Worm (Caenorhabditis elegans) whole organism, mixed stage, embryonic: ENCODE results near the gene ver-3.

Experiments used
- M03D4.4 ChIP-seq: sonication (generic microtip); optimal IDR thresholded peaks from 2 replicates; lab custom pipeline; 2017; ENCODE audit warnings: mild to moderate bottlenecking, missing genetic modification characterization, missing compliant biosample characterization
- blmp-1 ChIP-seq: fragments of 150-350 bp; optimal IDR thresholded peaks from 2 replicates; lab custom pipeline; 2014; ENCODE audit warnings: missing biosample characterization, missing genetic modification characterization
- ceh-39 ChIP-seq: fragments of 150-350 bp; optimal IDR thresholded peaks from 2 replicates; lab custom pipeline; 2014; ENCODE audit warnings: missing biosample characterization, missing genetic modification characterization
- ceh-43 ChIP-seq: fragments of 200-800 bp; sonication (Bioruptor generic); optimal IDR thresholded peaks from 2 replicates; lab custom pipeline; 2018; ENCODE audit warnings: mild to moderate bottlenecking, missing genetic modification characterization, moderate library complexity, missing compliant biosample characterization
- ceh-83 ChIP-seq: fragments of 200-800 bp; sonication (Bioruptor generic); optimal IDR thresholded peaks from 2 replicates; lab custom pipeline; 2018; ENCODE audit warnings: mild to moderate bottlenecking, missing genetic modification characterization, missing compliant biosample characterization
- ces-1 ChIP-seq: fragments of 150-350 bp; optimal IDR thresholded peaks from 2 replicates; lab custom pipeline; 2014; ENCODE audit warnings: missing biosample characterization, missing genetic modification reagents, missing genetic modification characterization
- cnd-1 ChIP-seq: fragments of 200-800 bp; sonication (Bioruptor generic); optimal IDR thresholded peaks from 2 replicates; lab custom pipeline; 2018; ENCODE audit warnings: mild to moderate bottlenecking, missing genetic modification characterization, missing compliant biosample characterization
- drap-1 ChIP-seq: fragments of 200-800 bp; sonication (Bioruptor generic); optimal IDR thresholded peaks from 3 replicates; lab custom pipeline; 2018; ENCODE audit warnings: mild to moderate bottlenecking, missing genetic modification characterization, missing compliant biosample characterization
- elt-1 ChIP-seq: sonication (generic microtip); optimal IDR thresholded peaks from 2 replicates; lab custom pipeline; 2017; ENCODE audit warnings: missing genetic modification characterization, mild to moderate bottlenecking, missing compliant biosample characterization, antibody characterized with exemption, moderate library complexity, borderline replicate concordance; ENCODE audit not compliant: insufficient read depth
- flh-1 ChIP-seq: fragments of 200-800 bp; sonication (Bioruptor generic); optimal IDR thresholded peaks from 2 replicates; lab custom pipeline; 2018; ENCODE audit warnings: mild to moderate bottlenecking, missing genetic modification characterization, moderate library complexity, missing compliant biosample characterization
- ham-2 ChIP-seq: fragments of 200-800 bp; sonication (Bioruptor generic); optimal IDR thresholded peaks from 2 replicates; lab custom pipeline; 2018; ENCODE audit warnings: mild to moderate bottlenecking, missing genetic modification characterization, missing compliant biosample characterization
- hlh-1 ChIP-seq: fragments of 150-350 bp; optimal IDR thresholded peaks from 2 replicates; lab custom pipeline; 2014; ENCODE audit warnings: missing biosample characterization, missing genetic modification reagents, missing genetic modification characterization
- lin-13 ChIP-seq: fragments of 150-350 bp; optimal IDR thresholded peaks from 2 replicates; lab custom pipeline; 2014; ENCODE audit warnings: missing biosample characterization, missing genetic modification characterization
- lin-32 ChIP-seq: fragments of 200-800 bp; sonication (Bioruptor generic); optimal IDR thresholded peaks from 2 replicates; lab custom pipeline; 2018; ENCODE audit warnings: mild to moderate bottlenecking, missing genetic modification characterization, missing compliant biosample characterization
- lsy-2 ChIP-seq: fragments of 150-350 bp; optimal IDR thresholded peaks from 2 replicates; lab custom pipeline; 2014; ENCODE audit warnings: missing biosample characterization, missing genetic modification characterization
- mab-5 ChIP-seq: fragments of 150-350 bp; optimal IDR thresholded peaks from 2 replicates; lab custom pipeline; 2014; ENCODE audit warnings: missing biosample characterization, missing genetic modification characterization
- mep-1 ChIP-seq: fragments of 150-350 bp; optimal IDR thresholded peaks from 2 replicates; lab custom pipeline; 2017; ENCODE audit warnings: missing biosample characterization, missing genetic modification reagents, missing genetic modification characterization, inconsistent platforms
- mls-2 ChIP-seq: sonication (generic microtip); optimal IDR thresholded peaks from 2 replicates; lab custom pipeline; 2016; ENCODE audit warnings: mild to moderate bottlenecking, missing genetic modification characterization, moderate library complexity, missing compliant biosample characterization
- nhr-12 ChIP-seq: fragments of 150-350 bp; optimal IDR thresholded peaks from 2 replicates; lab custom pipeline; 2014; ENCODE audit warnings: missing biosample characterization, missing genetic modification characterization
- nhr-2 ChIP-seq: fragments of 150-350 bp; optimal IDR thresholded peaks from 2 replicates; lab custom pipeline; 2014; ENCODE audit warnings: missing biosample characterization, missing genetic modification characterization
- nhr-237 ChIP-seq: fragments of 150-350 bp; optimal IDR thresholded peaks from 2 replicates; lab custom pipeline; 2014; ENCODE audit warnings: missing biosample characterization, missing genetic modification characterization
- nhr-76 ChIP-seq: sonication (generic microtip); optimal IDR thresholded peaks from 2 replicates; lab custom pipeline; 2017; ENCODE audit warnings: missing biosample characterization, missing genetic modification characterization
- pha-4 ChIP-seq: fragments of 150-350 bp; optimal IDR thresholded peaks from 2 replicates; lab custom pipeline; 2018; ENCODE audit warnings: missing biosample characterization, missing genetic modification reagents, missing genetic modification characterization
- sem-2 ChIP-seq: fragments of 200-800 bp; sonication (Bioruptor generic); optimal IDR thresholded peaks from 2 replicates; lab custom pipeline; 2018; ENCODE audit warnings: mild to moderate bottlenecking, missing genetic modification characterization, missing compliant biosample characterization
- snpc-4 ChIP-seq: fragments of 150-350 bp; optimal IDR thresholded peaks from 2 replicates; lab custom pipeline; 2014; ENCODE audit warnings: missing biosample characterization, missing genetic modification characterization
- sptf-1 ChIP-seq: sonication (generic microtip); optimal IDR thresholded peaks from 2 replicates; lab custom pipeline; 2017; ENCODE audit warnings: mild to moderate bottlenecking, missing genetic modification characterization, moderate library complexity, missing compliant biosample characterization
- tbx-8 ChIP-seq: fragments of 200-800 bp; sonication (Bioruptor generic); optimal IDR thresholded peaks from 2 replicates; lab custom pipeline; 2018; ENCODE audit warnings: mild to moderate bottlenecking, missing genetic modification characterization, moderate library complexity, missing compliant biosample characterization
- unc-120 ChIP-seq: sonication (generic microtip); optimal IDR thresholded peaks from 2 replicates; lab custom pipeline; 2017; ENCODE audit warnings: missing genetic modification characterization, missing compliant biosample characterization; ENCODE audit not compliant: poor library complexity, severe bottlenecking
- unc-39 ChIP-seq: fragments of 150-350 bp; optimal IDR thresholded peaks from 2 replicates; lab custom pipeline; 2014; ENCODE audit warnings: missing biosample characterization, missing genetic modification characterization
- unc-62 ChIP-seq: fragments of 150-350 bp; optimal IDR thresholded peaks from 2 replicates; lab custom pipeline; 2014; ENCODE audit warnings: missing biosample characterization, missing genetic modification reagents, missing genetic modification characterization
- zip-8 ChIP-seq: fragments of 150-350 bp; optimal IDR thresholded peaks from 2 replicates; lab custom pipeline; 2014; ENCODE audit warnings: missing biosample characterization, missing genetic modification characterization
- ztf-11 ChIP-seq: fragments of 150-350 bp; optimal IDR thresholded peaks from 2 replicates; lab custom pipeline; 2014; ENCODE audit warnings: missing biosample characterization, missing genetic modification characterization

ver-3 gene

DNA sequence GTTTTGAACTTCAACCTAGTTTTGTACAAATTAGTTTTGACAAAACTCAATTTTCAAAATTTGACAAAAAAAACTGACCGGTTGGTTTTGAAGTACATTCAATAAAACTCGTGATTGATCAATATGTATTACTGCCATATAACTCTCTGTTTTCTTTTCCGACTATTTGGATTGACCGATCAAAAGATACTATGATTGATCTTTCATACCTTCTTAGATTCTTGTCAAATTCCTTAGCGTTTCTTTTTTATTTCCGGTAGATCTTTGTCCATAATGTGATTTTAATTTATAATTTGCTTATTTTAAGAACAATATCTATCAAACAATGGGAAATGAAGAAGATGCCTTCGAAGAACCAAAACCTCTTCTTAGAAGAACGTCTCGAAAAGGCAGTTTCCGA lies 20.1 kb downstream of the ver-3 start, which contains the start of gene F58A3.3:
F58A3.3 (plus strand) TSS at position 301 of the 400 bp plus-strand sequence.
- TF ChIP-seq zip-8: no peak
- TF ChIP-seq ztf-11 (tag; lab: Kevin White, UChicago): no peak
- no peak for TF ChIP-seq ceh-43 (GFP tag; lab: Kevin White, UChicago)
- no peak for TF ChIP-seq mab-5

DNA sequence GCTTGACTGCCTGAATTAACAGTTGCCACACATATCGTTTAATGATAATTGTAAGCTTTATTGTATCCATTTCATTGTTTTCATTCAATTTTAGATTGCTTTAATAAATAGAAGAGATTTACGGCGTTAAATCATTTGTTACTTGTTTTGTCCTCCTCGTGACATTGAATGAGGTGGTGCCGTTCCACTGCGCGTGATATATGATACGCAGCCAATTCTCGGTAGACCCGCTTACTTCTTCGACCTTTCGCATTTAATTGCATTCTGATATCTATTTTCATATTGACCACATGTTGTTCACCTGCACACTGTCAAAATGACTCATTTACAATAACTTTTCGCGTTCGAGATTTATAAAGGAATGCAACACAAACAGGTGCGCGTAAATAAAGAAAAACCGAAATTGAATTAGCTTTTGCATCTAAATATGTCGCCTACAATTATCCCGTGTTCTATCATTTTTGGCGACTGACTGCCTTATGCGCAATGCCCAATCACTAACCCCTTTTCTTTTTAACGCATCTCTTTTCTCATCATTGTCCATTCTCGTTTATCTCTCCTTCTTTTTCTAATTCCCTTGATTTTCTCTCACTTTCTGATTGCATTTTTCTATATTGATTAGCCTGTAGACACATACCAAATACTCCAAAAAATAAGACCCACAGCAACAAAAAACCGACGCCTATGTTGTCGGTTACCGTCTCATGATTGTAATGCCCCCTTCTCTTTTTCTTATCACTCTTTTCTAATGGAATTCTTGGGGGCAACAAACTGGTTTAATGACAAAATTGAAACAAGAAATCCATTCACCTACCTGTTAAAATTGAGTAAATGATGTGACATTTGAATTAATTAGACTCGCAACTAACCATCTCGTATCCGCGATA lies 22.4 kb downstream of the ver-3 start:
- TF ChIP-seq lsy-2 (tag; lab: Kevin White, UChicago) (no peak), unc-120 (tag; lab: Kevin White, UChicago) (no peak), unc-39 (no peak), ces-1 (no peak), cnd-1 (tag; lab: Kevin White, UChicago) (no peak)
- TF ChIP-seq, all 35 proteins: peak for 0

DNA sequence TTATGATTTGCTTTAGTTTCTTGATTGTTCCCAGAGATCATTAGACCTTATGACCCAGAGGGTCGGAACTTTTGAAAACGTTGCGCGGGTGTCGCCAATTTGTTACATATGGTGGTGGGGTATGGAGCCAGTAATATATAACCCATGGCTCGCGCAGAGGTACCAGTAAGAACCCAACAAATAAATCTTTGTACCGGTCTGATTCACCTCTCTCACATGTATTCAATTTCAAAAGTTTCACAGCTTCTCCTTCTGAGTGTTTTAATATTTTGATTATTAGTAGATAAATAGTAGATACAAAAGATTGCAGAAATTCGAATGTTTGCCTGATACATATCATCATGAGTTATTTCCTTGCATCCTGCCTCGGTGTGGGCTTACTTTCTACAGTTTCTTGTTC lies 23.8 kb downstream of the ver-3 start, which contains the start of gene egl-15:
egl-15 (plus strand) TSS at position 301 of the 400 bp plus-strand sequence.
- TF ChIP-seq ceh-39 (tag; lab: Kevin White, UChicago) (no peak), unc-120 (tag; lab: Kevin White, UChicago) (no peak), nhr-2 (no peak), ham-2 (GFP tag; lab: Kevin White, UChicago) (no peak), nhr-76 (tag; lab: Kevin White, UChicago) (no peak)

DNA sequence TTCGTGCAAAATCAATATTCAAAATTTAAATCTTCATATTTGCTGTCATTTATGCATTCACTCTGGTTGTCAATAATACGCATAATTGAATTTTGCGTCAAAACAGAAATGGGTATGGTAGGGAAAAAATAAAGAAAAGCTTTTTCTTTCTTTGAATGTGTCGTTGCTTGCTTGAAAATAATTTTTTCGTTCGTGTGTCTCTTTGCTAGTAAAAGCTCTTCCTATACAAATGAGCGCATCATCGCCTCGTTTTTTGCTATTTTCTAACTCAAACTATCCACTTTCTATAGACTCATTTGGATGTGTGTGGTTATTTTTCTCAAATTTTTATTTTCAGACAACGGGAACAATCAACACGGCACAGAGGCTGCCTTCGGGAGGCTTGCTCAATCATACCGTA lies 36.3 kb downstream of the ver-3 start, which contains the start of gene ldb-1:
ldb-1 (plus strand) TSS at position 301 of the 400 bp plus-strand sequence.
- TF ChIP-seq ceh-43 (GFP tag; lab: Kevin White, UChicago) (no peak), snpc-4 (tag; lab: Kevin White, UChicago) (no peak), ces-1 (no peak), elt-1 (tag; lab: Kevin White, UChicago) (no peak), cnd-1 (tag; lab: Kevin White, UChicago) (no peak), ham-2 (GFP tag; lab: Kevin White, UChicago) (no peak), ceh-39 (tag; lab: Kevin White, UChicago) (no peak), pha-4 (tag; lab: Kevin White, UChicago) (no peak), ztf-11 (tag; lab: Kevin White, UChicago) (no peak), drap-1 (GFP tag; lab: Kevin White, UChicago) (no peak), nhr-12 (tag; lab: Kevin White, UChicago) (no peak), blmp-1 (tag; lab: Kevin White, UChicago) (no peak), sem-2 (GFP tag; lab: Kevin White, UChicago) (no peak), mab-5 (no peak)
- TF ChIP-seq, all 35 proteins: peak for 0

DNA sequence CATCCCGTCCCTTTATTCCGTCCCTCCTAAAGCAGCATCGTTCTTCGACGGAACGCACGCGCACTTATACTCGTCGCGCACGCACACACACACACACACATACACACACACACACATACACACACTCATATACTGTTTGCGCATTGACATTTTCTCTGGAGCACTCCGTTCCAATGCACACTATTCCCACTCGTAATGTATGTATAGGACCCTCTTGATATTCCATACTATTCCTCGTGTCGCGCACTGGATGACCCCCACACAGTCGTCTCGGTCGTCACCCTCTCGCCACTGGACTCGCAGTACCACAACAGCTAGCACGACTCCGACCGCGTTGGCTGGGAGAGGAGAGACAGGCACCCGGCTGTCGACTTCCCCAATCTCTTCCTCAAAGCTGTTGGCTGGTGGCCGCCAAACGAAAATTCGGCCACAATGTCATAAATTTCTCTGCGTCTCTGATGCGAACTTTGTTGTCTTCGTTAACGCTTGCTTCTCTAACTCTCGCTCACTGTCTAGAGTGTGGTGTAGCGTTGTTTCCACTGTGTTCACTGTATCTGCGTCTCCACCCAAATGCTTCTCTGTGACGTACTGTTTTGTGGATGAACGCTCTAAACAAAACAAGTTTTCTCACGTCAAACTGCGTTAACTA lies 38.9 kb downstream of the ver-3 start:
- TF ChIP-seq mls-2 (tag; lab: Kevin White, UChicago) (peak; percentile 80), tbx-8 (GFP tag; lab: Kevin White, UChicago) (no peak), M03D4.4 (tag; lab: Kevin White, UChicago) (peak; percentile 61), flh-1 (no peak), cnd-1 (tag; lab: Kevin White, UChicago) (peak; percentile 82), mab-5 (no peak), sptf-1 (tag; lab: Kevin White, UChicago) (peak; percentile 77), lsy-2 (tag; lab: Kevin White, UChicago) (peak; percentile 53), nhr-237 (tag; lab: Kevin White, UChicago) (peak; percentile 79), nhr-12 (tag; lab: Kevin White, UChicago) (no peak), ztf-11 (tag; lab: Kevin White, UChicago) (peak; percentile 90), hlh-1 (peak; percentile 91), drap-1 (GFP tag; lab: Kevin White, UChicago) (peak; percentile 79), ces-1 (peak; percentile 86), unc-62 (peak; percentile 86), ceh-39 (tag; lab: Kevin White, UChicago) (peak; percentile 39), lin-13 (tag; lab: Kevin White, UChicago) (peak; percentile 65), nhr-2 (peak; percentile 70), ceh-43 (GFP tag; lab: Kevin White, UChicago) (no peak), nhr-76 (tag; lab: Kevin White, UChicago) (no peak), ham-2 (GFP tag; lab: Kevin White, UChicago) (peak; percentile 99), pha-4 (tag; lab: Kevin White, UChicago) (peak; percentile 93), elt-1 (tag; lab: Kevin White, UChicago) (no peak), ceh-83 (no peak), mep-1 (tag; lab: Kevin White, UChicago) (peak; percentile 46), snpc-4 (tag; lab: Kevin White, UChicago) (no peak), unc-120 (tag; lab: Kevin White, UChicago) (peak; percentile 23), lin-32 (GFP tag; lab: Kevin White, UChicago) (peak; percentile 63), sem-2 (GFP tag; lab: Kevin White, UChicago) (no peak), unc-39 (no peak), blmp-1 (tag; lab: Kevin White, UChicago) (no peak)
